Worm (Caenorhabditis elegans) whole organism, young adult: ENCODE results near the gene srh-170.
A peak's percentile ranks its signal among the peaks of the same experiment; 100 is the strongest.

Experiments used
- B0035.1 ChIP-seq: sonication (generic microtip); optimal IDR thresholded peaks from 2 replicates; lab custom pipeline; 2016; ENCODE audit warnings: missing genetic modification characterization, mild to moderate bottlenecking, missing compliant biosample characterization, missing genotype, missing genetic modification reagents
- B0261.1 ChIP-seq: sonication (generic microtip); optimal IDR thresholded peaks from 2 replicates; lab custom pipeline; 2016; ENCODE audit warnings: mild to moderate bottlenecking, missing genetic modification characterization, moderate library complexity, missing compliant biosample characterization
- B0336.3 ChIP-seq: fragments of 200-800 bp; sonication (Bioruptor generic); IDR thresholded peaks from 2 replicates; pipeline ENCODE4 v1.3.6; 2022; ENCODE audit warnings: missing genetic modification characterization, missing compliant biosample characterization
- C17E4.6 ChIP-seq: fragments of 200-800 bp; sonication (Bioruptor generic); IDR thresholded peaks from 2 replicates; pipeline ENCODE4 v1.3.6; 2022; ENCODE audit warnings: missing genetic modification reagents, missing genetic modification characterization, missing compliant biosample characterization
- D2030.7 ChIP-seq: fragments of 200-800 bp; sonication (Bioruptor generic); IDR thresholded peaks from 2 replicates; pipeline ENCODE4 v1.3.6; 2022; ENCODE audit warnings: missing genetic modification reagents, missing genetic modification characterization, missing compliant biosample characterization
- F10E7.11 ChIP-seq: sonication (generic microtip); optimal IDR thresholded peaks from 2 replicates; lab custom pipeline; 2017; ENCODE audit warnings: mild to moderate bottlenecking, missing genetic modification characterization, moderate library complexity, missing compliant biosample characterization
- F49E8.2 ChIP-seq: sonication (generic microtip); optimal IDR thresholded peaks from 3 replicates; lab custom pipeline; 2017; ENCODE audit warnings: missing genetic modification characterization, mild to moderate bottlenecking, missing compliant biosample characterization, antibody characterized with exemption, moderate library complexity; ENCODE audit not compliant: insufficient read depth
- F55B11.4 ChIP-seq: sonication (generic microtip); optimal IDR thresholded peaks from 2 replicates; lab custom pipeline; 2016; ENCODE audit warnings: missing compliant biosample characterization, missing genetic modification characterization, borderline replicate concordance; ENCODE audit not compliant: insufficient read depth
- F57A8.1 ChIP-seq: fragments of 200-800 bp; sonication (Bioruptor generic); optimal IDR thresholded peaks from 2 replicates; lab custom pipeline; 2018; ENCODE audit warnings: mild to moderate bottlenecking, missing genetic modification characterization, moderate library complexity, missing compliant biosample characterization
- K11D2.4 ChIP-seq: fragments of 200-800 bp; sonication (Bioruptor generic); IDR thresholded peaks from 2 replicates; pipeline ENCODE4 v1.3.6; 2022; ENCODE audit warnings: missing genetic modification reagents, missing genetic modification characterization, missing compliant biosample characterization
- Y53G8AR.9 ChIP-seq: fragments of 200-800 bp; sonication (Bioruptor generic); conservative IDR thresholded peaks from 2 replicates; pipeline ENCODE4 v1.3.6; 2022; ENCODE audit warnings: missing genetic modification reagents, missing genetic modification characterization, missing compliant biosample characterization
- Y67H2A.10 ChIP-seq: fragments of 200-800 bp; sonication (Bioruptor generic); conservative IDR thresholded peaks from 2 replicates; pipeline ENCODE4 v1.3.6; 2022; ENCODE audit warnings: missing genetic modification reagents, missing genetic modification characterization, missing compliant biosample characterization
- Y79H2A.3 ChIP-seq: fragments of 200-800 bp; sonication (Bioruptor generic); conservative IDR thresholded peaks from 2 replicates; pipeline ENCODE4 v1.3.6; 2022; ENCODE audit warnings: missing genetic modification reagents, missing genetic modification characterization, missing compliant biosample characterization
- akir-1 ChIP-seq: fragments of 200-800 bp; sonication (Bioruptor generic); optimal IDR thresholded peaks from 2 replicates; lab custom pipeline; 2018; ENCODE audit warnings: mild to moderate bottlenecking, missing genetic modification characterization, moderate library complexity, missing compliant biosample characterization
- ama-1 ChIP-seq, 3 experiments: fragments of 150-350 bp in 1 of 3; sonication (generic microtip) in 2 of 3; optimal IDR thresholded peaks; 2 replicates each; lab custom pipeline; 2014 to 2018; ENCODE audit warnings: missing biosample characterization in 2 of 3, missing genetic modification characterization in 2 of 3, missing genetic modification reagents in 2 of 3
- aptf-2 ChIP-seq: fragments of 200-800 bp; sonication (Bioruptor generic); conservative IDR thresholded peaks from 2 replicates; pipeline ENCODE4 v1.3.6; 2022; ENCODE audit warnings: missing genetic modification reagents, missing genetic modification characterization, missing compliant biosample characterization
- atf-7 ChIP-seq: sonication (generic microtip); optimal IDR thresholded peaks from 2 replicates; lab custom pipeline; 2017; ENCODE audit warnings: mild to moderate bottlenecking, missing genetic modification characterization, missing compliant biosample characterization
- attf-6 ChIP-seq: fragments of 200-800 bp; sonication (Bioruptor generic); IDR thresholded peaks from 2 replicates; pipeline ENCODE4 v1.3.6; 2022; ENCODE audit warnings: missing genetic modification reagents, missing genetic modification characterization, missing compliant biosample characterization
- ccch-3 ChIP-seq: fragments of 200-800 bp; sonication (Bioruptor generic); optimal IDR thresholded peaks from 2 replicates; lab custom pipeline; 2018; ENCODE audit warnings: mild to moderate bottlenecking, missing genetic modification characterization, missing compliant biosample characterization
- ceh-58 ChIP-seq: fragments of 200-800 bp; sonication (Bioruptor generic); IDR thresholded peaks from 2 replicates; pipeline ENCODE4 v1.3.6; 2022; ENCODE audit warnings: missing genetic modification characterization, missing compliant biosample characterization
- egl-44 ChIP-seq: fragments of 200-800 bp; sonication (Bioruptor generic); IDR thresholded peaks from 2 replicates; pipeline ENCODE4 v1.3.6; 2022; ENCODE audit warnings: missing genetic modification reagents, missing genetic modification characterization, missing compliant biosample characterization
- ekl-4 ChIP-seq: fragments of 200-800 bp; sonication (Bioruptor generic); IDR thresholded peaks from 2 replicates; pipeline ENCODE4 v1.3.6; 2022; ENCODE audit warnings: missing genetic modification reagents, missing genetic modification characterization, missing compliant biosample characterization
- hlh-12 ChIP-seq: sonication (generic microtip); optimal IDR thresholded peaks from 2 replicates; lab custom pipeline; 2016; ENCODE audit warnings: missing genetic modification characterization, missing compliant biosample characterization
- hlh-26 ChIP-seq: fragments of 200-800 bp; sonication (Bioruptor generic); conservative IDR thresholded peaks from 2 replicates; pipeline ENCODE4 v1.3.6; 2022; ENCODE audit warnings: missing genetic modification reagents, missing genetic modification characterization, missing compliant biosample characterization
- hrde-1 ChIP-seq: sonication (generic microtip); optimal IDR thresholded peaks from 2 replicates; lab custom pipeline; 2016; ENCODE audit warnings: missing genetic modification characterization, mild to moderate bottlenecking, missing compliant biosample characterization, moderate library complexity, missing genotype, missing genetic modification reagents, borderline replicate concordance
- hsf-1 ChIP-seq: fragments of 200-800 bp; sonication (Bioruptor generic); IDR thresholded peaks from 2 replicates; pipeline ENCODE4 v1.3.6; 2022; ENCODE audit warnings: missing genetic modification reagents, missing genetic modification characterization, missing compliant biosample characterization
- lin-26 ChIP-seq: fragments of 200-800 bp; sonication (Bioruptor generic); IDR thresholded peaks from 2 replicates; pipeline ENCODE4 v1.3.6; 2022; ENCODE audit warnings: missing genetic modification reagents, missing genetic modification characterization, missing compliant biosample characterization
- lin-54 ChIP-seq: fragments of 200-800 bp; sonication (Bioruptor generic); optimal IDR thresholded peaks from 2 replicates; lab custom pipeline; 2018; ENCODE audit warnings: mild to moderate bottlenecking, missing genetic modification characterization, missing compliant biosample characterization
- lsl-1 ChIP-seq: fragments of 200-800 bp; sonication (Bioruptor generic); optimal IDR thresholded peaks from 2 replicates; lab custom pipeline; 2018; ENCODE audit warnings: mild to moderate bottlenecking, missing genetic modification characterization, moderate library complexity, missing compliant biosample characterization
- lsy-27 ChIP-seq: sonication (generic microtip); optimal IDR thresholded peaks from 2 replicates; lab custom pipeline; 2017; ENCODE audit warnings: missing genetic modification characterization, mild to moderate bottlenecking, missing compliant biosample characterization, antibody characterized with exemption, missing genotype, borderline replicate concordance; ENCODE audit not compliant: insufficient read depth
- madf-10 ChIP-seq: sonication (generic microtip); optimal IDR thresholded peaks from 2 replicates; lab custom pipeline; 2016; ENCODE audit warnings: mild to moderate bottlenecking, missing genetic modification characterization, missing compliant biosample characterization
- madf-3 ChIP-seq: fragments of 200-800 bp; sonication (Bioruptor generic); IDR thresholded peaks from 2 replicates; pipeline ENCODE4 v1.3.6; 2022; ENCODE audit warnings: missing genetic modification reagents, missing genetic modification characterization, missing compliant biosample characterization
- madf-8 ChIP-seq: fragments of 200-800 bp; sonication (Bioruptor generic); conservative IDR thresholded peaks from 2 replicates; pipeline ENCODE4 v1.3.6; 2022; ENCODE audit warnings: missing genetic modification reagents, missing genetic modification characterization, missing compliant biosample characterization
- nfya-1 ChIP-seq: sonication (generic microtip); optimal IDR thresholded peaks from 2 replicates; lab custom pipeline; 2017; ENCODE audit warnings: antibody characterized with exemption, missing compliant biosample characterization, missing genetic modification characterization, borderline replicate concordance; ENCODE audit not compliant: insufficient read depth
- nhr-27 ChIP-seq: fragments of 200-800 bp; sonication (Bioruptor generic); optimal IDR thresholded peaks from 2 replicates; lab custom pipeline; 2018; ENCODE audit warnings: mild to moderate bottlenecking, missing genetic modification characterization, moderate library complexity, missing compliant biosample characterization
- rcor-1 ChIP-seq: fragments of 200-800 bp; sonication (Bioruptor generic); IDR thresholded peaks from 2 replicates; pipeline ENCODE4 v1.3.6; 2022; ENCODE audit warnings: missing genetic modification reagents, missing genetic modification characterization, missing compliant biosample characterization
- snpc-3.4 ChIP-seq: sonication (generic microtip); optimal IDR thresholded peaks from 2 replicates; lab custom pipeline; 2017; ENCODE audit warnings: missing genetic modification characterization, mild to moderate bottlenecking, missing compliant biosample characterization, antibody characterized with exemption, moderate library complexity, missing genotype, missing genetic modification reagents
- snpc-4 ChIP-seq, 5 experiments: fragments of 150-350 bp in 1 of 5; sonication (generic microtip) in 4 of 5; optimal IDR thresholded peaks; 2 replicates each; lab custom pipeline; 2014 to 2018; ENCODE audit warnings: missing genetic modification characterization in 5 of 5, missing biosample characterization in 3 of 5, antibody characterized with exemption in 2 of 5, mild to moderate bottlenecking in 2 of 5, missing compliant biosample characterization in 2 of 5, missing genotype in 2 of 5, moderate library complexity in 2 of 5, missing genetic modification reagents in 1 of 5
- somi-1 ChIP-seq: fragments of 200-800 bp; sonication (Bioruptor generic); optimal IDR thresholded peaks from 2 replicates; lab custom pipeline; 2018; ENCODE audit warnings: mild to moderate bottlenecking, missing genetic modification characterization, missing compliant biosample characterization
- sptf-2 ChIP-seq: fragments of 200-800 bp; sonication (Bioruptor generic); optimal IDR thresholded peaks from 2 replicates; lab custom pipeline; 2018; ENCODE audit warnings: mild to moderate bottlenecking, missing genetic modification characterization, missing compliant biosample characterization
- tbp1 ChIP-seq: fragments of 200-800 bp; sonication (Bioruptor generic); optimal IDR thresholded peaks from 2 replicates; lab custom pipeline; 2018; ENCODE audit warnings: mild to moderate bottlenecking, missing genetic modification characterization, missing compliant biosample characterization
- xnd-1 ChIP-seq: sonication (generic microtip); optimal IDR thresholded peaks from 2 replicates; lab custom pipeline; 2016; ENCODE audit warnings: missing genotype, missing genetic modification reagents, missing genetic modification characterization, missing compliant biosample characterization
- zim-3 ChIP-seq: sonication (generic microtip); optimal IDR thresholded peaks from 2 replicates; lab custom pipeline; 2017; ENCODE audit warnings: mild to moderate bottlenecking, missing genetic modification characterization, moderate library complexity, missing compliant biosample characterization
- ztf-18 ChIP-seq: sonication (generic microtip); optimal IDR thresholded peaks from 2 replicates; lab custom pipeline; 2016; ENCODE audit warnings: missing genotype, mild to moderate bottlenecking, missing genetic modification characterization, missing compliant biosample characterization
- ztf-22 ChIP-seq: fragments of 200-800 bp; sonication (Bioruptor generic); optimal IDR thresholded peaks from 2 replicates; lab custom pipeline; 2018; ENCODE audit warnings: mild to moderate bottlenecking, missing genetic modification characterization, moderate library complexity, missing compliant biosample characterization
- ztf-28 ChIP-seq: fragments of 200-800 bp; sonication (Bioruptor generic); IDR thresholded peaks from 2 replicates; pipeline ENCODE4 v1.3.6; 2022; ENCODE audit warnings: missing genetic modification reagents, missing genetic modification characterization, missing compliant biosample characterization

srh-170 gene

ce11 chrV:15397139-15397538, 8.5 kb upstream of the srh-170 start:
- TF ChIP-seq nfya-1 (no peak), egl-44 (GFP tag; lab: Robert Waterston, UW) (no peak), ztf-22 (GFP tag; lab: Kevin White, UChicago) (no peak), F57A8.1 (GFP tag; lab: Kevin White, UChicago) (no peak), Y67H2A.10 (GFP tag; lab: Robert Waterston, UW) (no peak), atf-7 (tag; lab: Kevin White, UChicago) (no peak), snpc-3.4 (tag; lab: Kevin White, UChicago) (peak; percentile 13), madf-8 (peak; percentile 34; the same call in 1 of the 2 replicates), ama-1 (optimal IDR thresholded peaks at IDR 0.05; lab: Kevin White, UChicago) (no peak), ama-1 (GFP tag; optimal IDR thresholded peaks at IDR 0.05; lab: Kevin White, UChicago) (peak in 1 of 2 experiments; percentile 28), lsl-1 (GFP tag; lab: Kevin White, UChicago) (peak; percentile 37), lin-54 (GFP tag; lab: Kevin White, UChicago) (no peak), sptf-2 (GFP tag; lab: Kevin White, UChicago) (no peak), tbp1 (peak; percentile 48), akir-1 (GFP tag; lab: Kevin White, UChicago) (no peak), attf-6 (GFP tag; lab: Robert Waterston, UW) (peak; percentile 76), ekl-4 (GFP tag; lab: Robert Waterston, UW) (peak; percentile 67), somi-1 (GFP tag; lab: Kevin White, UChicago) (no peak), D2030.7 (0 out of 2 replicates have a peak, but pooled peaks have one; percentile 10), ztf-18 (tag; lab: Kevin White, UChicago) (no peak), ztf-28 (no peak), nhr-27 (tag; lab: Kevin White, UChicago) (no peak), C17E4.6 (GFP tag; lab: Robert Waterston, UW) (0 out of 2 replicates have a peak, but pooled peaks have one; percentile 12), xnd-1 (peak; percentile 51), madf-10 (tag; lab: Kevin White, UChicago) (no peak), Y53G8AR.9 (GFP tag; lab: Robert Waterston, UW) (peak; percentile 75), B0261.1 (tag; lab: Kevin White, UChicago) (peak; percentile 12), hsf-1 (peak; percentile 83), madf-3 (GFP tag; lab: Robert Waterston, UW) (0 out of 2 replicates have a peak, but pooled peaks have one; percentile 16), F55B11.4 (tag; lab: Kevin White, UChicago) (no peak), ceh-58 (no peak), lin-26 (GFP tag; lab: Robert Waterston, UW) (peak; percentile 50; the same call in 1 of the 2 replicates), hrde-1 (tag; lab: Kevin White, UChicago) (peak; percentile 82), ccch-3 (GFP tag; lab: Kevin White, UChicago) (no peak), K11D2.4 (no peak), aptf-2 (GFP tag; lab: Robert Waterston, UW) (no peak), hlh-12 (tag; lab: Kevin White, UChicago) (no peak), rcor-1 (GFP tag; lab: Robert Waterston, UW) (no peak), F10E7.11 (tag; lab: Kevin White, UChicago) (peak; percentile 17), B0035.1 (tag; lab: Kevin White, UChicago) (no peak), lsy-27 (no peak), snpc-4 (GFP tag; optimal IDR thresholded peaks at IDR 0.05; lab: Kevin White, UChicago) (peak; percentile 29), snpc-4 (tag; optimal IDR thresholded peaks at IDR 0.05; lab: Kevin White, UChicago) (no peak), zim-3 (tag; lab: Kevin White, UChicago) (no peak), Y79H2A.3 (peak; percentile 21; the same call in 1 of the 2 replicates), hlh-26 (GFP tag; lab: Robert Waterston, UW) (no peak), F49E8.2 (tag; lab: Kevin White, UChicago) (peak; percentile 38), B0336.3 (GFP tag; lab: Robert Waterston, UW) (peak; percentile 72; the same call in 1 of the 2 replicates)
